Worm (Caenorhabditis elegans) whole organism, L3 larva: Measurements from ENCODE around the gene dmd-9.

ENCODE experiments used
- ama-1 ChIP-seq: fragments of 150-350 bp; optimal IDR thresholded peaks from 2 replicates; lab custom pipeline; 2018
- ceh-16 ChIP-seq: sonication (generic microtip); optimal IDR thresholded peaks from 2 replicates; lab custom pipeline; 2017; ENCODE audit warnings: missing biosample characterization, missing genetic modification characterization
- ceh-82 ChIP-seq: fragments of 150-350 bp; optimal IDR thresholded peaks from 2 replicates; lab custom pipeline; 2014; ENCODE audit warnings: missing biosample characterization, missing genetic modification characterization
- elt-1 ChIP-seq: fragments of 150-350 bp; optimal IDR thresholded peaks from 2 replicates; lab custom pipeline; 2014; ENCODE audit warnings: missing biosample characterization, missing genetic modification characterization
- elt-3 ChIP-seq, 3 experiments: fragments of 150-350 bp in 1 of 3; sonication (generic microtip) in 2 of 3; optimal IDR thresholded peaks; 2 replicates in 2 of 3; 4 replicates in 1 of 3; lab custom pipeline; 2014 to 2017; ENCODE audit warnings: missing biosample characterization in 3 of 3, missing genetic modification characterization in 3 of 3
- fos-1 ChIP-seq: fragments of 150-350 bp; optimal IDR thresholded peaks from 2 replicates; lab custom pipeline; 2014; ENCODE audit warnings: missing biosample characterization, missing genetic modification characterization
- mdl-1 ChIP-seq: fragments of 150-350 bp; optimal IDR thresholded peaks from 2 replicates; lab custom pipeline; 2014; ENCODE audit warnings: missing biosample characterization, missing genetic modification characterization
- nhr-237 ChIP-seq: fragments of 150-350 bp; optimal IDR thresholded peaks from 2 replicates; lab custom pipeline; 2014; ENCODE audit warnings: missing biosample characterization, missing genetic modification characterization
- nhr-28 ChIP-seq: fragments of 150-350 bp; optimal IDR thresholded peaks from 2 replicates; lab custom pipeline; 2014; ENCODE audit warnings: missing biosample characterization, missing genetic modification characterization
- nhr-76 ChIP-seq: fragments of 150-350 bp; sonication (generic microtip); optimal IDR thresholded peaks from 5 replicates; lab custom pipeline; 2014; ENCODE audit warnings: missing biosample characterization, missing genetic modification characterization
- skn-1 ChIP-seq: fragments of 150-350 bp; optimal IDR thresholded peaks from 2 replicates; lab custom pipeline; 2014; ENCODE audit warnings: missing biosample characterization, missing genetic modification characterization
- tbx-2 ChIP-seq: sonication (generic microtip); optimal IDR thresholded peaks from 2 replicates; lab custom pipeline; 2016; ENCODE audit warnings: mild to moderate bottlenecking, missing genetic modification characterization, missing compliant biosample characterization
- ztf-11 ChIP-seq: fragments of 150-350 bp; optimal IDR thresholded peaks from 2 replicates; lab custom pipeline; 2014; ENCODE audit warnings: missing biosample characterization, missing genetic modification characterization

DNA sequence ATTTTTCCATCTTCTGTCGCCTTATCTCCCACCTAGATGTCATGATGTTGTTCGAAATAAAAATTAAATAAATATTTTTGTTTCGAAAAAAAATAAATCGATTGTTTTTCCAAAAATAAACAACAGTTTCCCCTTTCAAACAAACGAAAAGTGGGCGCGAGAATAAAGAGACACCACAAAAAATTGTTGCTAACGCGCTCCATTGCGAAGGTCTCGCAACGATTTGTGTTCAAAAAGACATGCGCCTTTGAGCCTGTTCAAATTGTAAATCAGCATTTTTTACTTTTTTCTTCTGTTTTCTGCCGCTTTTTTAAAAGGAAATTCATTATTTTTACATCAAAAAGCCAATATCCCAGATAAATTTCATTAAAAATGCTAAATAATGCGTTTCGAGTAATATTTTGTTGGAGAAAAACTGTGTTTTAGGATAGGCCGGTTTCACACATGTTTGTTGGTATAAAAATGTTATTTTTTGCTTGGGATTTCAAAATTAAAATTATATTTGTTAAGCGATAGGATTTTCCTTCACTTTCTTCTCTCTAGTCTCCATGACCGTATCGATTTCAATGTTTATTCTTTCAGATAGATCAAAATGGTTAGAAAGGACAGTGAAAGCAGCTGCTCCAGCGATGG, 40.3 kb upstream of the dmd-9 start, which contains the start of gene W08E12.7:
- TF ChIP-seq tbx-2 (tag; lab: Kevin White, UChicago) (peak; percentile 38), ceh-82 (tag; lab: Kevin White, UChicago) (peak; percentile 66), nhr-237 (tag; lab: Kevin White, UChicago) (no peak), mdl-1 (peak; percentile 24), nhr-76 (tag; lab: Kevin White, UChicago) (peak; percentile 51), nhr-28 (tag; lab: Kevin White, UChicago) (peak; percentile 27), ama-1 (lab: Kevin White, UChicago) (peak; percentile 88), ztf-11 (tag; lab: Kevin White, UChicago) (no peak), elt-1 (tag; lab: Kevin White, UChicago) (no peak), elt-3 (tag; optimal IDR thresholded peaks at IDR 0.05; lab: Kevin White, UChicago) (peak in 1 of 3 experiments; percentile 31), fos-1 (tag; lab: Kevin White, UChicago) (peak; percentile 32), ceh-16 (tag; lab: Kevin White, UChicago) (no peak), skn-1 (peak; percentile 81)
